Worm (Caenorhabditis elegans): ENCODE data around the gene T27E7.3.

T27E7.3 gene

DNA sequence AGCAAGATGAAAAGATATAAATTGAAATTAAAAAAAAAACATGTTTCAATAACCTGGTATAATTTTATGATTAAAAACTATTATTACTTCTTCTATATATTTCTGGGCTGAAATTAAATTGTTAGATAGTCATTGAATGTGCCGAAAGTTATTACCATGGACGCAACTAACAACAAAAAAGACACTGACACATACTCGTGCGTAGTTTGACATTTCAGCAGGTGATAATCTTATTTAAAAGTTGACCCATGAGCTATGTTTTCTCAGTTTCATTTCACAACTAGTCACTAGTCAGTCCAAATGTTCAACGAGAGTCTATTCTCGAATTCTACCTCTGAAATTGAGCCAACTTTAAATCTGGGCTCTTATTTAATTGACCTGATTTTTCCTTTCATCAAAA, at the start of gene T27E7.3:
TSS of gene T27E7.3 (plus strand) at position 301 of the 400 bp plus-strand sequence.
- TF ChIP-seq ces-1 (GFP tag; optimal IDR thresholded peaks at IDR 0.05) (no peak), mdl-1 (tag; optimal IDR thresholded peaks at IDR 0.05) (no peak), alr-1 (tag; optimal IDR thresholded peaks at IDR 0.05; ENCODE audit: borderline replicate concordance) (no peak), fos-1 (tag; optimal IDR thresholded peaks at IDR 0.05) (no peak), jun-1 (tag; optimal IDR thresholded peaks at IDR 0.05) (no peak), ceh-63 (GFP tag; optimal IDR thresholded peaks at IDR 0.05) (no peak), sox-4 (tag; optimal IDR thresholded peaks at IDR 0.05) (no peak), pax-3 (tag; optimal IDR thresholded peaks at IDR 0.05) (no peak), ets-5 (GFP tag; IDR thresholded peaks at IDR 0.05) (no peak), ceh-82 (tag; optimal IDR thresholded peaks at IDR 0.05) (no peak), hlh-17 (GFP tag; optimal IDR thresholded peaks at IDR 0.05; ENCODE audit: borderline replicate concordance) (no peak), irx-1 (tag; optimal IDR thresholded peaks at IDR 0.05) (no peak), ceh-88 (GFP tag; IDR thresholded peaks at IDR 0.05) (no peak)

DNA sequence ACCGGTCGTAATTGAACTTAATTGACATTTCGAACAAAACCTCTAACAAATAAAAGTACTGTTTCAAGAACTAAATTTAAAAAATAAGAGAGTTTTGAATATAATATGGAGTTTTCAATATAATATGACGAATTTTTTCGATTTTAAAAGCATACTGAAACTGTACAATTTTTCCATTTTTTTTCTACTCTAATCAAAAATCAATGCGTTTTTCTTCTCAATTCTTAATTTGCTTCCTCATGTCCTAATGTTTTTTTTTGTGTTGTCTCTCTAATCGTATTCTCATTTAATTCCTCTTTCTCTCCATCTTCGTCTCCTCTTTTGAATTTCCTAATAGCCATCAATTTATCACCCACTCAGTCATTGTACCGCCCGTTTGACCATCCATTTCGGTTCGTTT, 46.8 kb upstream of the T27E7.3 start, which contains the start of gene Y57G11A.4:
TSS of gene Y57G11A.4 (plus strand) at position 301 of the 400 bp plus-strand sequence.
- TF ChIP-seq elt-3 (tag; optimal IDR thresholded peaks at IDR 0.05) = peak in 2 of 6 experiments; percentile 1 to 4
- peak; percentile 84 for TF ChIP-seq nhr-85 (tag)
- TF ChIP-seq lin-35 (GFP tag; optimal IDR thresholded peaks at IDR 0.05) = peak in 1 of 2 experiments; percentile 3
- peak; percentile 34 for TF ChIP-seq blmp-1 (tag; optimal IDR thresholded peaks at IDR 0.05)
- peak; percentile 22 for TF ChIP-seq snu-23 (GFP tag; optimal IDR thresholded peaks at IDR 0.05)
- TF ChIP-seq lir-3 (tag; optimal IDR thresholded peaks at IDR 0.05; ENCODE audit: poor library complexity) = no peak
- TF ChIP-seq ceh-8 (GFP tag; optimal IDR thresholded peaks at IDR 0.05) = no peak

DNA sequence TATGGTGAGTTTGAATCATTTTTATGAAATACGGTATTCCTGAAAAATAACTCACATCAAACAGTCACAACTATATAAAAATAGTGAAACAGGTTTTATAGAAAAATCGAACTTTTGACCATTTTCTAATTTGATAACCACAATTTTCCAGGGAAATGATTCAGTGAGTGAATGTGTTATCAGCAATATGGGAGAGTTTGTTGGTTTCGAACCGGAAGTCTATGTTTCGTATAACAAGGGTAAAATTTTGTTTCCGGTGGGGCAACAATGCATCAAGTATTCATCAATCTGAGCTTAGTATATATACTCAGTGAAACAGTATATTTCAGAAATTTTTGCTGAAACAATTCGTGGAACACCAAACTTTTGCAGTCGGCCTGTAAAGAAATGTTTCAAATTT, 45.4 kb upstream of the T27E7.3 start:
- TF ChIP-seq efl-1 (optimal IDR thresholded peaks at IDR 0.05) (no peak), efl-1 (GFP tag; optimal IDR thresholded peaks at IDR 0.05 in 1 of 2) (peak in 1 of 2 experiments; percentile 53), snpc-4 (tag; optimal IDR thresholded peaks at IDR 0.05) (no peak)

DNA sequence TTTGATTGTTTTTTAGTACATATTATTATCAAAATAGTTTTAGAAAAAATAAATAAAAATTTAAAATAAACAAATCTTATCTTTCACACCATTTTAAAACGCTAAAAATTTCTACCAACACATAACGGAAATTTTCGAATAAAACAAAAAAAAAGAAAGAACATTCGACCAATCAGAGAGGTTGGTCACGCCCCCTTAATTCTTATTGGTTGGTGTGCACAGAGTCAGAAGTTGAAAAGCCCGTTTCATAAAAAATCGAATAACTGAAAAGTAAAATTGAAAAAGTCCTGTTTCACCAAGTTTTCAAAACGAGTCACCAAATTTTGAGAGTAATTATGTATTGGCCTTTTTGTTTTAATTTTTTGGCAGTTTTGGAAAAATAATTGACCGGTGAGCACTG, 37.7 kb upstream of the T27E7.3 start:
- TF ChIP-seq nhr-90 (tag; optimal IDR thresholded peaks at IDR 0.05; ENCODE audit: poor library complexity) (no peak), fkh-10 (GFP tag; optimal IDR thresholded peaks at IDR 0.05) (no peak), nhr-28 (tag; optimal IDR thresholded peaks at IDR 0.05) (no peak), nhr-77 (tag; optimal IDR thresholded peaks at IDR 0.05) (no peak)

DNA sequence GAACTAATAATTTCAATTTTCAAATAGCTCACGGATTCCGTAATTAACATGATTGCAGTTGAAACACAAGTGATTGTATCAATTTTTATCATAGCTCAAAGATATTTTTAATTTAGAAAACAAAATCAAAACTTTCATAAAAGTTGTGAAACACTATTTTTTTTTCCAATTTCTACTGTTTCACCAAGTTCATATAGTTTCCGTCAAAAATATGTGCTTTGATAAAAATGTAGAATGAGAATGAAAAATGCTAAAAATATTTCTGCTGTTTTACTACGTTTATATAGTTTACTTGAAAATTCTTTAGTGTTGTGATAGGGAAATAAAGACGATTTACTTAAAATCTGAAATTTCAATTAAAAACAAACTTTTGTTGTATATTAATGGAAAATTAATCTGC, 33.3 kb upstream of the T27E7.3 start:
- no peak for TF ChIP-seq nhr-85 (tag)
- TF ChIP-seq ceh-82 (tag; optimal IDR thresholded peaks at IDR 0.05) = no peak
- TF ChIP-seq nhr-11 (tag; optimal IDR thresholded peaks at IDR 0.05) = no peak
- TF ChIP-seq nhr-90 (tag; optimal IDR thresholded peaks at IDR 0.05; ENCODE audit: poor library complexity) = no peak
- no peak for TF ChIP-seq elt-3 (tag; optimal IDR thresholded peaks at IDR 0.05)
- no peak for TF ChIP-seq nhr-47 (tag; optimal IDR thresholded peaks at IDR 0.05)
- TF ChIP-seq unc-130 (tag; optimal IDR thresholded peaks at IDR 0.05) = no peak
- no peak for TF ChIP-seq unc-30 (tag; optimal IDR thresholded peaks at IDR 0.05)
- no peak for TF ChIP-seq pag-3 (tag; optimal IDR thresholded peaks at IDR 0.05; ENCODE audit: borderline replicate concordance, insufficient read depth)

DNA sequence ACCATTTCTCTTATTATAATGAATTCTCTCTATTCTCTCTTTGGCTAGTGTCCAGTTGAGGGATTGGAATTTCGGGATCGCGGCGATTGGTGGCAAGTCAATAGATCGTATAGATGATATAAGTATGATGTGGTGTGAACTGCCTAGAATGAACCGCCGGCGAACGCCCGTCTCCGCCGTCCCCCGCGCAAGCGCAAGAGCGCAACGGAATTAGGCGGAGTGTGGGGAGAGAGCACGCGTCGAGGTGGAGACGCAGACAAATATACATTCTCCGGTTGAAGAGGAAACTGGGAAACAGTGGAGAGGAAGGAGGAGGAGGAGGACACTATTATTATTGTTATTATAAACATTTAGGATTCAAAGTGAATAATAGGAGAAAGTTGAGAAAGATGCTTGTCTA, 32.3 kb upstream of the T27E7.3 start:
- TF ChIP-seq blmp-1 (tag; optimal IDR thresholded peaks at IDR 0.05) (peak; percentile 7), nhr-28 (tag; optimal IDR thresholded peaks at IDR 0.05) (no peak)

All from whole organism, L1 larva.